Worm (Caenorhabditis elegans): ENCODE data around the gene F58B4.6.

DNA sequence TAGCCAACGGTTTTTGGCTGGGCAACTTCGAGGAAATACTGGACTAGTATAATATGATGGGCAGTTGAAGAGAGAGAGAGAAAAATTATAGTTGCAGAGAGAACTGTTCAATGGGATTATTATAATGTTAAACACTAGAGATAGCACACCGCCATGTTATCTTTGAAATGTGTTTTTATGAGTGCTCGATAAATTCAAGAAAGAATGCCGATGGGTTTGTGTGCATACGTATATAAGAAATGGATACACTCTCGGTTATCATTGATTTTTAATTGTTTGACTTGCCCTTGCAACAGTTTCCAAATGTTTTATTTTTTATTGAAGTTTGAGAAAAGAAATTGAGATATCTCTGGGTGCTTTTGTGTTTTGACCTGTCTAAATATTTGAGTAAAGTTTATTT lies 11.8 kb downstream of the F58B4.6 start, which contains the start of gene F17C11.12:
- TF ChIP-seq tab-1 (GFP tag; IDR thresholded peaks at IDR 0.05) (no peak), med-1 (GFP tag; optimal IDR thresholded peaks at IDR 0.05; ENCODE audit: insufficient read depth) (no peak), cog-1 (tag; optimal IDR thresholded peaks at IDR 0.05) (no peak), ztf-23 (GFP tag; IDR thresholded peaks at IDR 0.05) (no peak)
